Fruit fly (Drosophila melanogaster) whole organism, wandering third instar larva: ENCODE data around the gene jvl.

Experiments
- Abd-B ChIP-seq: fragments of >200 bp; optimal IDR thresholded peaks from 2 replicates; lab custom pipeline; 2017; ENCODE audit warnings: missing biosample characterization, missing genetic modification characterization
- CG32264 ChIP-seq: fragments of 200-800 bp; sonication (Bioruptor generic); optimal IDR thresholded peaks from 2 replicates; lab custom pipeline; 2016; ENCODE audit warnings: missing biosample characterization, missing genetic modification characterization
- CG9705 ChIP-seq: fragments of 200-800 bp; sonication (Bioruptor generic); optimal IDR thresholded peaks from 2 replicates; lab custom pipeline; 2018; ENCODE audit warnings: missing biosample characterization, mild to moderate bottlenecking, missing genetic modification characterization
- CrebA ChIP-seq: fragments of 200-800 bp; sonication (Bioruptor generic); optimal IDR thresholded peaks from 2 replicates; lab custom pipeline; 2016; ENCODE audit warnings: missing biosample characterization, mild to moderate bottlenecking, missing genetic modification characterization, borderline replicate concordance
- Dfd ChIP-seq: fragments of >200 bp; optimal IDR thresholded peaks from 2 replicates; lab custom pipeline; 2017; ENCODE audit warnings: missing biosample characterization, missing genetic modification characterization
- Dif ChIP-seq: fragments of 200-275, 200-300 bp; sonication (Bioruptor generic); optimal IDR thresholded peaks from 2 replicates; lab custom pipeline; 2018; ENCODE audit warnings: missing biosample characterization, missing genetic modification characterization; ENCODE audit not compliant: partially characterized antibody
- GATAd ChIP-seq: sonication (Bioruptor generic); optimal IDR thresholded peaks from 2 replicates; lab custom pipeline; 2016; ENCODE audit warnings: missing biosample characterization, missing genetic modification characterization
- HLH106 ChIP-seq: fragments of 200-800 bp; optimal IDR thresholded peaks from 3 replicates; lab custom pipeline; 2019; ENCODE audit warnings: missing biosample characterization, mild to moderate bottlenecking, missing genetic modification characterization, moderate library complexity
- Hnf4 ChIP-seq: fragments of 200-800 bp; sonication (Bioruptor generic); optimal IDR thresholded peaks from 2 replicates; lab custom pipeline; 2016; ENCODE audit warnings: missing biosample characterization, mild to moderate bottlenecking, missing genetic modification characterization
- Hr78 ChIP-seq: fragments of >200 bp; optimal IDR thresholded peaks from 2 replicates; lab custom pipeline; 2017; ENCODE audit warnings: missing biosample characterization, missing genetic modification characterization
- Hr83 ChIP-seq: fragments of 200-300 bp; sonication (Bioruptor generic); optimal IDR thresholded peaks from 2 replicates; lab custom pipeline; 2016; ENCODE audit warnings: missing biosample characterization, mild to moderate bottlenecking, missing genetic modification characterization, moderate library complexity; ENCODE audit not compliant: poor library complexity, severe bottlenecking
- Jra ChIP-seq: sonication (Bioruptor generic); optimal IDR thresholded peaks from 2 replicates; lab custom pipeline; 2016; ENCODE audit warnings: missing biosample characterization, missing genetic modification characterization
- Myc ChIP-seq: fragments of >200 bp; optimal IDR thresholded peaks from 2 replicates; lab custom pipeline; 2017
- N ChIP-seq: fragments of >200 bp; optimal IDR thresholded peaks from 2 replicates; lab custom pipeline; 2018; ENCODE audit warnings: missing biosample characterization, missing external identifiers, missing genetic modification characterization
- OdsH ChIP-seq: fragments of 200-800 bp; sonication (Bioruptor generic); optimal IDR thresholded peaks from 2 replicates; lab custom pipeline; 2016; ENCODE audit warnings: missing biosample characterization, mild to moderate bottlenecking, missing genetic modification characterization
- Rel ChIP-seq, 2 experiments: fragments of 200-800 bp; sonication (Bioruptor generic) in 1 of 2; optimal IDR thresholded peaks; 2 replicates in 1 of 2; 3 replicates in 1 of 2; lab custom pipeline; 2016 to 2019; ENCODE audit warnings: mild to moderate bottlenecking in 2 of 2, missing biosample characterization in 2 of 2, missing genetic modification characterization in 2 of 2, moderate library complexity in 1 of 2
- Sp1 ChIP-seq: fragments of 200-800 bp; sonication (Bioruptor generic); optimal IDR thresholded peaks from 3 replicates; lab custom pipeline; 2019; ENCODE audit warnings: missing biosample characterization, mild to moderate bottlenecking, missing genetic modification characterization, moderate library complexity
- br ChIP-seq: fragments of 200-800 bp; sonication (Bioruptor generic); optimal IDR thresholded peaks from 2 replicates; lab custom pipeline; 2016; ENCODE audit warnings: missing biosample characterization, missing genetic modification characterization
- brk ChIP-seq: fragments of 200-800 bp; sonication (Bioruptor generic); optimal IDR thresholded peaks from 2 replicates; lab custom pipeline; 2016; ENCODE audit warnings: missing biosample characterization, mild to moderate bottlenecking, missing genetic modification characterization
- dl ChIP-seq, 2 experiments: fragments of 175-275, 200-275 bp in 1 of 2; fragments of 200-275 bp in 1 of 2; sonication (Bioruptor generic); optimal IDR thresholded peaks; lab custom pipeline; 2018; ENCODE audit warnings: mild to moderate bottlenecking in 2 of 2, missing biosample characterization in 2 of 2, missing genetic modification characterization in 2 of 2, moderate library complexity in 2 of 2; ENCODE audit not compliant: partially characterized antibody in 2 of 2, insufficient read depth in 1 of 2
- dmrt93B ChIP-seq: fragments of 200-800 bp; sonication (Bioruptor generic); optimal IDR thresholded peaks from 2 replicates; lab custom pipeline; 2018; ENCODE audit warnings: missing biosample characterization, mild to moderate bottlenecking, missing genetic modification characterization
- dsf ChIP-seq: sonication (Bioruptor generic); optimal IDR thresholded peaks from 2 replicates; lab custom pipeline; 2016; ENCODE audit warnings: missing biosample characterization, missing genetic modification characterization, borderline replicate concordance
- ey ChIP-seq: fragments of 200-800 bp; sonication (Bioruptor generic); optimal IDR thresholded peaks from 2 replicates; lab custom pipeline; 2016; ENCODE audit warnings: missing biosample characterization, missing genetic modification characterization
- foxo ChIP-seq, 2 experiments: fragments of 200-800 bp; sonication (Bioruptor generic); optimal IDR thresholded peaks; 2 replicates in 1 of 2; 3 replicates in 1 of 2; lab custom pipeline; 2016 to 2017; ENCODE audit warnings: missing biosample characterization in 2 of 2, missing genetic modification characterization in 2 of 2
- fru ChIP-seq: fragments of 200-800 bp; sonication (Bioruptor generic); optimal IDR thresholded peaks from 3 replicates; lab custom pipeline; 2016; ENCODE audit warnings: missing biosample characterization, mild to moderate bottlenecking, missing genetic modification characterization
- h ChIP-seq: fragments of 200-800 bp; sonication (Bioruptor generic); optimal IDR thresholded peaks from 3 replicates; lab custom pipeline; 2016; ENCODE audit warnings: missing biosample characterization, mild to moderate bottlenecking, missing genetic modification characterization
- jim ChIP-seq: fragments of 175-275, 200-325 bp; sonication (Bioruptor generic); optimal IDR thresholded peaks from 2 replicates; lab custom pipeline; 2016; ENCODE audit warnings: missing biosample characterization, mild to moderate bottlenecking, missing genetic modification characterization
- lola ChIP-seq: fragments of >200 bp; optimal IDR thresholded peaks from 2 replicates; lab custom pipeline; 2017; ENCODE audit warnings: missing biosample characterization, missing genetic modification characterization
- pan ChIP-seq: fragments of >200 bp; optimal IDR thresholded peaks from 2 replicates; lab custom pipeline; 2017
- psq ChIP-seq: fragments of 200-800 bp; sonication (Bioruptor generic); optimal IDR thresholded peaks from 3 replicates; lab custom pipeline; 2017; ENCODE audit warnings: missing biosample characterization, mild to moderate bottlenecking, missing genetic modification characterization, moderate library complexity
- rgr ChIP-seq: fragments of 200-800 bp; sonication (Bioruptor generic); optimal IDR thresholded peaks from 3 replicates; lab custom pipeline; 2016; ENCODE audit warnings: missing biosample characterization, mild to moderate bottlenecking, missing genetic modification characterization
- sage ChIP-seq: fragments of 200-800 bp; sonication (Bioruptor generic); optimal IDR thresholded peaks from 2 replicates; lab custom pipeline; 2016; ENCODE audit warnings: missing biosample characterization, mild to moderate bottlenecking, missing genetic modification characterization
- sv ChIP-seq: fragments of 200-800 bp; sonication (Bioruptor generic); optimal IDR thresholded peaks from 3 replicates; lab custom pipeline; 2016; ENCODE audit warnings: missing biosample characterization, missing genetic modification characterization
- tai ChIP-seq: sonication (Bioruptor generic); optimal IDR thresholded peaks from 2 replicates; lab custom pipeline; 2016; ENCODE audit warnings: missing biosample characterization, missing genetic modification characterization
- woc ChIP-seq: sonication (Bioruptor generic); optimal IDR thresholded peaks from 2 replicates; lab custom pipeline; 2016; ENCODE audit warnings: missing biosample characterization, mild to moderate bottlenecking, missing genetic modification characterization

The jvl gene

dm6 chr3R:14696949-14697513 is 44.4 kb upstream of the jvl start, which contains the start of gene Meltrin (continued):
- no peak for TF ChIP-seq ey
- TF ChIP-seq fru (GFP tag; lab: Kevin White, UChicago) = peak; percentile 68
- TF ChIP-seq Dfd = no peak
- TF ChIP-seq Rel (GFP tag; optimal IDR thresholded peaks at IDR 0.05; lab: Kevin White, UChicago) = no peak
- peak; percentile 81 for TF ChIP-seq Rel (tag; optimal IDR thresholded peaks at IDR 0.05; lab: Kevin White, UChicago)
- peak; percentile 80 for TF ChIP-seq brk (GFP tag; lab: Kevin White, UChicago)
- TF ChIP-seq GATAd (GFP tag; lab: Kevin White, UChicago) = no peak
- TF ChIP-seq Sp1 (GFP tag; lab: Kevin White, UChicago) = peak; percentile 67

- TF ChIP-seq dmrt93B = no peak
- no peak for TF ChIP-seq Rel (GFP tag; optimal IDR thresholded peaks at IDR 0.05; lab: Kevin White, UChicago)
- peak; percentile 20 for TF ChIP-seq Rel (tag; optimal IDR thresholded peaks at IDR 0.05; lab: Kevin White, UChicago)
- TF ChIP-seq Sp1 (GFP tag; lab: Kevin White, UChicago) = peak; percentile 32
- no peak for TF ChIP-seq Abd-B (GFP tag; lab: Kevin White, UChicago)
- TF ChIP-seq h = peak; percentile 7
These were observed 37.8 kb upstream of the jvl start for dm6 chr3R:14703302-14704192.

DNA sequence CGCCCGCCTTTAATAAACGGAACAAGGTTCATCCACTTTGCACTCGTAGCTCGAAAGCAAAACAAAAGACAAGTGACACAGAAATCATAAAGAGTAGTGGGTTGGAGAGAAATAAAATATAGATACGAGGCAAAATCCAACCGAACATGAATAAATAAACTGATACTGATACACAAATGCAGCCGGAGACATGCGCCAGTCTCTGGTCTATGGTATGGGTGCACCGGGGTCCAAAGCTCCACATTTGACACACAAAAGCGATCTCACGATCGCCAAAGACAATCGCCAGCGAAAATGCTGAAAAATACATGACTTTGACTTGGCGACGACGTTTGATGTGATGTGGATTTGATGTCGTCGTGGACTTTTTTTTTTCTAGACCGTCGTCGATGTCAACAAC is 36.1 kb upstream of the jvl start:
- TF ChIP-seq GATAd (GFP tag; lab: Kevin White, UChicago) (no peak), sage (no peak), Dif (GFP tag; lab: Kevin White, UChicago) (no peak), Hr83 (GFP tag; lab: Kevin White, UChicago) (no peak), dsf (GFP tag; lab: Kevin White, UChicago) (no peak), dmrt93B (no peak), Hnf4 (no peak), Rel (GFP tag; optimal IDR thresholded peaks at IDR 0.05; lab: Kevin White, UChicago) (no peak), Rel (tag; optimal IDR thresholded peaks at IDR 0.05; lab: Kevin White, UChicago) (peak; percentile 10)
- TF ChIP-seq, all 38 proteins: peak for 1

DNA sequence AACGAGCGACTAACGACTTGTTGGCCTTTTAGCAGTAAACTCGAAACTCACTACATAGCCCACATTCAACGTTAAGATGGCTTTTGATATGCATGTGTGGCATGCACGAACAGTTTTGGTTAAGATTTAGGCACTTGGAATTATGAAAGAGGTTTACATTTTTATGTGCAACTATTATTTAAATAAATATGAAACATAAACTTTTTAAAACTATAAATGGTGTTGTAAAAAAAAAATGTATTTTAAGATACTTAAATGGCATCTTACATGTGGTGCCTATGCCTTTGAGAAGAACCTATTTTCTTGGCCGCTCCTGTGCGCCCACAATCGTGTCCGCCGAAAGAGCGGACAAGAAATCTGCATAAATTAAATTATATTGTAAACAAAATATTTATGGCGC is 35.0 kb upstream of the jvl start:
- no peak for TF ChIP-seq rgr (GFP tag; lab: Kevin White, UChicago)
- TF ChIP-seq ey = no peak
- TF ChIP-seq dl (GFP tag; optimal IDR thresholded peaks at IDR 0.05; lab: Kevin White, UChicago; ENCODE audit: insufficient read depth in 1 of 2, partially characterized antibody in 2 of 2) = no peak
- TF ChIP-seq sv = no peak
- TF ChIP-seq Hnf4 = no peak
- no peak for TF ChIP-seq Dfd
- TF ChIP-seq lola = no peak
- no peak for TF ChIP-seq CG32264 (GFP tag; lab: Kevin White, UChicago)
- no peak for TF ChIP-seq CG9705
- TF ChIP-seq woc (GFP tag; lab: Kevin White, UChicago) = no peak
- no peak for TF ChIP-seq tai (GFP tag; lab: Kevin White, UChicago)
- TF ChIP-seq Rel (GFP tag; optimal IDR thresholded peaks at IDR 0.05; lab: Kevin White, UChicago) = no peak
- no peak for TF ChIP-seq Rel (tag; optimal IDR thresholded peaks at IDR 0.05; lab: Kevin White, UChicago)
- no peak for TF ChIP-seq pan (lab: Kevin White, UChicago)
- no peak for TF ChIP-seq h
- no peak for TF ChIP-seq CrebA
- TF ChIP-seq Sp1 (GFP tag; lab: Kevin White, UChicago) = no peak
- TF ChIP-seq Myc (lab: Kevin White, UChicago) = no peak
- TF ChIP-seq sage = no peak
- TF ChIP-seq N (GFP tag; lab: Kevin White, UChicago) = no peak
- TF ChIP-seq Abd-B (GFP tag; lab: Kevin White, UChicago) = no peak
- TF ChIP-seq, all 38 proteins: peak for 0

DNA sequence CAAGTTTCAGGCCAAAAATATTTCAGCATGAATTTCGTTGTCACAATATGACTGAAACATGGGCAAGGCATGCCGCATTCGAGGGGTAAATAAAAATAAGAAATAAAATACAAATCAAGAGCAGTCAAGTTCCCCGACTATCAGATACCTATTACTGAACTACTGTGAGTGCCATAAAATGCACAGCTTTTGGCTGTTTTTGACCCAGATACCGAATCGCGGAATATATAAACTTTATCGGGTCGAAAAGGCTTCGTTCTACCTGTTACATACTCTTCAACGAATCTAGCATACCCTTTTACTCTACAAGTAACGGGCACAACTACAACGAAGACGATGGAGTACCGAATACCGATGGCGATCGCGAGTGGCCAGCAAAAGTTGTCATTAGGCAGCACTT is 34.5 kb upstream of the jvl start:
- TF ChIP-seq Hnf4 (no peak), woc (GFP tag; lab: Kevin White, UChicago) (peak; percentile 48), Dfd (no peak), OdsH (peak; percentile 35), CG32264 (GFP tag; lab: Kevin White, UChicago) (no peak), fru (GFP tag; lab: Kevin White, UChicago) (peak; percentile 61), HLH106 (tag; lab: Kevin White, UChicago) (peak; percentile 56), h (peak; percentile 53), ey (peak; percentile 33), N (GFP tag; lab: Kevin White, UChicago) (no peak), Sp1 (GFP tag; lab: Kevin White, UChicago) (peak; percentile 26), sv (peak; percentile 52), Jra (GFP tag; lab: Kevin White, UChicago) (no peak), jim (GFP tag; lab: Kevin White, UChicago) (no peak), GATAd (GFP tag; lab: Kevin White, UChicago) (no peak), foxo (GFP tag; optimal IDR thresholded peaks at IDR 0.05; lab: Kevin White, UChicago) (peak in 1 of 2 experiments; percentile 50), dsf (GFP tag; lab: Kevin White, UChicago) (no peak), dmrt93B (peak; percentile 9), rgr (GFP tag; lab: Kevin White, UChicago) (peak; percentile 42), Hr78 (no peak), psq (GFP tag; lab: Kevin White, UChicago) (peak; percentile 18), dl (GFP tag; optimal IDR thresholded peaks at IDR 0.05; lab: Kevin White, UChicago; ENCODE audit: insufficient read depth in 1 of 2, partially characterized antibody in 2 of 2) (no peak), brk (GFP tag; lab: Kevin White, UChicago) (no peak), br (GFP tag; lab: Kevin White, UChicago) (peak; percentile 50)
